Fruit fly (Drosophila melanogaster) whole organism, embryonic: ENCODE measurements around the gene fiz.
A peak's percentile ranks its signal among the peaks of the same experiment; 100 is the strongest.

Source experiments
- ATbp ChIP-seq: fragments of 200-800 bp; sonication (Bioruptor generic); optimal IDR thresholded peaks from 2 replicates; lab custom pipeline; 2017; ENCODE audit warnings: missing biosample characterization, mild to moderate bottlenecking, missing genetic modification characterization, missing genetic modification reagents
- Bdp1 ChIP-seq: fragments of 200-800 bp; sonication (Bioruptor generic); optimal IDR thresholded peaks from 3 replicates; lab custom pipeline; 2016; ENCODE audit warnings: missing biosample characterization, missing genetic modification characterization
- Bteb2 ChIP-seq: fragments of 200-800 bp; sonication (Bioruptor generic); optimal IDR thresholded peaks from 2 replicates; lab custom pipeline; 2016; ENCODE audit warnings: missing biosample characterization, missing genetic modification characterization
- CG10431 ChIP-seq: fragments of 200-800 bp; sonication (Bioruptor generic); optimal IDR thresholded peaks from 3 replicates; lab custom pipeline; 2018; ENCODE audit warnings: missing biosample characterization, mild to moderate bottlenecking, missing genetic modification characterization
- CG12236 ChIP-seq: fragments of 200-800 bp; sonication (Bioruptor generic); optimal IDR thresholded peaks from 2 replicates; lab custom pipeline; 2016; ENCODE audit warnings: missing biosample characterization, missing genetic modification characterization
- CG13123 ChIP-seq: fragments of 200-800 bp; sonication (Bioruptor generic); optimal IDR thresholded peaks from 2 replicates; lab custom pipeline; 2016; ENCODE audit warnings: missing biosample characterization, missing genetic modification characterization
- CG13296 ChIP-seq: fragments of 200-800 bp; sonication (Bioruptor generic); optimal IDR thresholded peaks from 3 replicates; lab custom pipeline; 2018; ENCODE audit warnings: missing biosample characterization, mild to moderate bottlenecking, missing genetic modification characterization
- CG14667 ChIP-seq: fragments of 200-800 bp; sonication (Bioruptor generic); IDR thresholded peaks from 2 replicates; pipeline ENCODE4 v1.3.6; 2022; ENCODE audit warnings: missing biosample characterization, missing genetic modification characterization
- CG18011 ChIP-seq: fragments of 200-800 bp; sonication (Bioruptor generic); optimal IDR thresholded peaks from 2 replicates; lab custom pipeline; 2017; ENCODE audit warnings: missing biosample characterization, missing genetic modification characterization, mild to moderate bottlenecking, moderate library complexity, missing genotype
- CG3838 ChIP-seq: fragments of 200-800 bp; sonication (Bioruptor generic); optimal IDR thresholded peaks from 3 replicates; lab custom pipeline; 2016; ENCODE audit warnings: missing biosample characterization, missing genetic modification characterization
- CG4707 ChIP-seq: fragments of 200-800 bp; sonication (Bioruptor generic); optimal IDR thresholded peaks from 2 replicates; lab custom pipeline; 2018; ENCODE audit warnings: missing biosample characterization, mild to moderate bottlenecking, missing genetic modification characterization, moderate library complexity
- CG4854 ChIP-seq: fragments of 200-800 bp; sonication (Bioruptor generic); optimal IDR thresholded peaks from 2 replicates; lab custom pipeline; 2016; ENCODE audit warnings: missing biosample characterization, missing genetic modification characterization, inconsistent platforms
- CG6813 ChIP-seq: fragments of 200-800 bp; sonication (Bioruptor generic); optimal IDR thresholded peaks from 2 replicates; lab custom pipeline; 2017; ENCODE audit warnings: missing biosample characterization, missing genetic modification characterization, mild to moderate bottlenecking, moderate library complexity, missing genetic modification reagents
- CG7786 ChIP-seq: fragments of 200-800 bp; sonication (Bioruptor generic); optimal IDR thresholded peaks from 2 replicates; lab custom pipeline; 2016; ENCODE audit warnings: missing biosample characterization, missing genetic modification characterization
- CG8359 ChIP-seq: fragments of 200-800 bp; sonication (Bioruptor generic); optimal IDR thresholded peaks from 2 replicates; lab custom pipeline; 2017; ENCODE audit warnings: missing biosample characterization, mild to moderate bottlenecking, missing genetic modification characterization, borderline replicate concordance
- CG8765 ChIP-seq: fragments of 200-800 bp; sonication (Bioruptor generic); IDR thresholded peaks from 2 replicates; pipeline ENCODE4 v1.3.6; 2022; ENCODE audit warnings: missing biosample characterization, missing genetic modification characterization
- CG9797 ChIP-seq: fragments of 200-800 bp; sonication (Bioruptor generic); optimal IDR thresholded peaks from 3 replicates; lab custom pipeline; 2018; ENCODE audit warnings: missing biosample characterization, mild to moderate bottlenecking, missing genetic modification characterization
- HHEX ChIP-seq: fragments of 200-800 bp; sonication (Bioruptor generic); optimal IDR thresholded peaks from 3 replicates; lab custom pipeline; 2017; ENCODE audit warnings: missing biosample characterization, mild to moderate bottlenecking, missing genetic modification characterization, missing genetic modification reagents
- Hey ChIP-seq: fragments of 200-800 bp; sonication (Bioruptor generic); optimal IDR thresholded peaks from 3 replicates; lab custom pipeline; 2018; ENCODE audit warnings: missing biosample characterization, mild to moderate bottlenecking, missing genetic modification characterization
- HmgD ChIP-seq: fragments of 200-800 bp; sonication (Bioruptor generic); optimal IDR thresholded peaks from 3 replicates; lab custom pipeline; 2016; ENCODE audit warnings: missing biosample characterization, missing genetic modification characterization
- Hr51 ChIP-seq, 2 experiments: fragments of 200-800 bp; sonication (Bioruptor generic); optimal IDR thresholded peaks; 2 replicates in 1 of 2; 3 replicates in 1 of 2; lab custom pipeline; 2016 to 2018; ENCODE audit warnings: missing biosample characterization in 2 of 2, missing genetic modification characterization in 2 of 2, mild to moderate bottlenecking in 1 of 2, moderate library complexity in 1 of 2
- Hsf ChIP-seq: fragments of 200-800 bp; sonication (Bioruptor generic); optimal IDR thresholded peaks from 3 replicates; lab custom pipeline; 2016; ENCODE audit warnings: missing biosample characterization, missing genetic modification characterization
- Jarid2 ChIP-seq: fragments of 200-800 bp; sonication (Bioruptor generic); optimal IDR thresholded peaks from 3 replicates; lab custom pipeline; 2017; ENCODE audit warnings: mild to moderate bottlenecking, missing biosample characterization, missing genetic modification reagents, missing genetic modification characterization
- Lim3 ChIP-seq: fragments of 200-800 bp; sonication (Bioruptor generic); IDR thresholded peaks from 2 replicates; pipeline ENCODE4 v1.3.6; 2022; ENCODE audit warnings: missing biosample characterization, missing genetic modification characterization
- Lpt ChIP-seq: fragments of >200 bp; optimal IDR thresholded peaks from 2 replicates; lab custom pipeline; 2018; ENCODE audit warnings: missing biosample characterization, missing genetic modification characterization
- Myb ChIP-seq: fragments of 200-800 bp; sonication (Bioruptor generic); optimal IDR thresholded peaks from 2 replicates; lab custom pipeline; 2016; ENCODE audit warnings: missing biosample characterization, missing genetic modification characterization
- NFAT ChIP-seq: fragments of 200-800 bp; sonication (Bioruptor generic); IDR thresholded peaks from 2 replicates; pipeline ENCODE4 v1.3.6; 2022; ENCODE audit warnings: missing biosample characterization, missing genetic modification characterization
- Nf-YC ChIP-seq: fragments of 200-800 bp; optimal IDR thresholded peaks from 3 replicates; lab custom pipeline; 2019; ENCODE audit warnings: missing biosample characterization, mild to moderate bottlenecking, missing genetic modification characterization, moderate library complexity
- Pdp1 ChIP-seq, 2 experiments: fragments of 200-800 bp; sonication (Bioruptor generic); optimal IDR thresholded peaks; 3 replicates each; lab custom pipeline; 2016; ENCODE audit warnings: missing biosample characterization in 2 of 2, missing genetic modification characterization in 2 of 2, mild to moderate bottlenecking in 1 of 2, moderate library complexity in 1 of 2
- Rfx ChIP-seq: fragments of 200-800 bp; sonication (Bioruptor generic); IDR thresholded peaks from 2 replicates; pipeline ENCODE4 v1.3.6; 2022; ENCODE audit warnings: missing biosample characterization, missing genetic modification characterization
- Xbp1 ChIP-seq: fragments of 200-800 bp; sonication (Bioruptor generic); optimal IDR thresholded peaks from 3 replicates; lab custom pipeline; 2016; ENCODE audit warnings: missing biosample characterization, mild to moderate bottlenecking, missing genetic modification characterization
- ab ChIP-seq: fragments of 200-800 bp; sonication (Bioruptor generic); optimal IDR thresholded peaks from 2 replicates; lab custom pipeline; 2016; ENCODE audit warnings: missing biosample characterization, missing genetic modification characterization
- amos ChIP-seq: fragments of 200-800 bp; sonication (Bioruptor generic); IDR thresholded peaks from 2 replicates; pipeline ENCODE4 v1.3.6; 2022; ENCODE audit warnings: missing biosample characterization, missing genetic modification characterization; ENCODE audit not compliant: partially characterized antibody
- bsh ChIP-seq, 2 experiments: fragments of 200-800 bp; sonication (Bioruptor generic); optimal IDR thresholded peaks; 2 replicates each; lab custom pipeline; 2017 to 2018; ENCODE audit warnings: mild to moderate bottlenecking in 2 of 2, missing biosample characterization in 2 of 2, missing genetic modification characterization in 2 of 2, moderate library complexity in 1 of 2
- caup ChIP-seq: fragments of 200-800 bp; sonication (Bioruptor generic); optimal IDR thresholded peaks from 3 replicates; lab custom pipeline; 2017; ENCODE audit warnings: missing biosample characterization, mild to moderate bottlenecking, missing genetic modification characterization, moderate library complexity; ENCODE audit not compliant: severe bottlenecking
- cg ChIP-seq: fragments of 200-800 bp; sonication (Bioruptor generic); optimal IDR thresholded peaks from 3 replicates; lab custom pipeline; 2019; ENCODE audit warnings: missing biosample characterization, mild to moderate bottlenecking, missing genetic modification characterization, moderate library complexity
- chif ChIP-seq, 2 experiments: fragments of 200-800 bp; sonication (Bioruptor generic); optimal IDR thresholded peaks; 3 replicates each; lab custom pipeline; 2016; ENCODE audit warnings: missing biosample characterization in 2 of 2, missing genetic modification characterization in 2 of 2
- dimm ChIP-seq: fragments of 200-800 bp; sonication (Bioruptor generic); IDR thresholded peaks from 2 replicates; pipeline ENCODE4 v1.3.6; 2022; ENCODE audit warnings: missing biosample characterization, missing genetic modification characterization
- esg ChIP-seq: fragments of 200-800 bp; sonication (Bioruptor generic); conservative IDR thresholded peaks from 2 replicates; pipeline ENCODE4 v1.3.6; 2022; ENCODE audit warnings: missing biosample characterization, missing genetic modification characterization
- eve ChIP-seq, 2 experiments: fragments of >200 bp; optimal IDR thresholded peaks; 2 replicates each; lab custom pipeline; 2017; ENCODE audit warnings: missing biosample characterization in 2 of 2, missing genetic modification characterization in 2 of 2
- ewg ChIP-seq: fragments of 200-800 bp; sonication (Bioruptor generic); optimal IDR thresholded peaks from 3 replicates; lab custom pipeline; 2017; ENCODE audit warnings: mild to moderate bottlenecking, missing biosample characterization, missing genetic modification reagents, missing genetic modification characterization
- gem ChIP-seq: fragments of 200-800 bp; sonication (Bioruptor generic); optimal IDR thresholded peaks from 2 replicates; lab custom pipeline; 2019; ENCODE audit warnings: missing biosample characterization, mild to moderate bottlenecking, missing genetic modification characterization, moderate library complexity
- hth ChIP-seq: fragments of >200 bp; optimal IDR thresholded peaks from 2 replicates; lab custom pipeline; 2017; ENCODE audit warnings: inconsistent platforms
- inv ChIP-seq: fragments of 200-800 bp; sonication (Bioruptor generic); IDR thresholded peaks from 2 replicates; pipeline ENCODE4 v1.3.6; 2022; ENCODE audit warnings: missing biosample characterization, missing genetic modification characterization; ENCODE audit not compliant: partially characterized antibody
- kay ChIP-seq: fragments of 200-800 bp; sonication (Bioruptor generic); optimal IDR thresholded peaks from 2 replicates; lab custom pipeline; 2016; ENCODE audit warnings: missing biosample characterization, missing genetic modification characterization
- luna ChIP-seq: fragments of 200-800 bp; sonication (Bioruptor generic); optimal IDR thresholded peaks from 2 replicates; lab custom pipeline; 2016; ENCODE audit warnings: missing biosample characterization, missing genetic modification characterization
- nmo ChIP-seq: fragments of 200-800 bp; sonication (Bioruptor generic); optimal IDR thresholded peaks from 2 replicates; lab custom pipeline; 2018; ENCODE audit warnings: missing biosample characterization, mild to moderate bottlenecking, missing genetic modification characterization, moderate library complexity
- odd ChIP-seq: fragments of 200-800 bp; sonication (Bioruptor generic); optimal IDR thresholded peaks from 2 replicates; lab custom pipeline; 2017; ENCODE audit warnings: missing biosample characterization, mild to moderate bottlenecking, missing genetic modification characterization
- phol ChIP-seq: fragments of 200-800 bp; sonication (Bioruptor generic); optimal IDR thresholded peaks from 3 replicates; lab custom pipeline; 2018; ENCODE audit warnings: missing biosample characterization, mild to moderate bottlenecking, missing genetic modification characterization, moderate library complexity
- ro ChIP-seq: fragments of 200-800 bp; sonication (Bioruptor generic); IDR thresholded peaks from 2 replicates; pipeline ENCODE4 v1.3.6; 2022; ENCODE audit warnings: missing biosample characterization, missing genetic modification characterization
- sqz ChIP-seq: fragments of 200-800 bp; sonication (Bioruptor generic); optimal IDR thresholded peaks from 3 replicates; lab custom pipeline; 2018; ENCODE audit warnings: missing biosample characterization, mild to moderate bottlenecking, missing genetic modification characterization

The fiz gene

DNA sequence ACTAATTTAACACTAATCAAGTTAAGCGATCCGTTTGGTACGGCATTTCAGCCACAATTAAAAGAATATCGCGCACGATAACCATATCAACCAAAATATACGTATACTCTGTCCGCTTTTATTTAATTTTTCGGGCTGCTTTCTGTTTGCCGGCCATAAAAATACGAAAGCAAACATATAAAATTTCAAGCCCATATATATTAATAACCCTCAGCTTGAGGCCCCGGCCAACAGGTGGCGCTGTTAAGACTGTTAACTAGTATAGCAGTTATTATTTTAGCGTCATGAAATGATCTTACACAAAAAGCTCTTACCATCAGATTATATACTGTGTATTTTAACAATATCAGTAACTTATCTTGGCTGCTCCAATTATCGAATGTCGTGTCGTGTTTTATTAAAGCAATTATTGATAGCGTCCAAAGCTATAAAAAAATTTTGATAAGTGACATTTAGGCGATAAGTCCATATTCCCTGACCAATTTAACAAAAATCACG lies 9.3 kb upstream of the fiz start, which contains the start of gene Eo (continued):
- TF ChIP-seq CG18011 (no peak), luna (GFP tag; lab: Kevin White, UChicago) (no peak), HHEX (GFP tag; lab: Kevin White, UChicago) (no peak), cg (GFP tag; lab: Kevin White, UChicago) (no peak), Bteb2 (GFP tag; lab: Kevin White, UChicago) (no peak), dimm (no peak), odd (GFP tag; lab: Kevin White, UChicago) (peak; percentile 17), Myb (no peak), hth (lab: Kevin White, UChicago) (no peak), HmgD (GFP tag; lab: Kevin White, UChicago) (no peak), ro (GFP tag; lab: Robert Waterston, UW) (no peak), CG4707 (GFP tag; lab: Kevin White, UChicago) (no peak), CG13296 (GFP tag; lab: Kevin White, UChicago) (peak; percentile 12), Jarid2 (GFP tag; lab: Kevin White, UChicago) (no peak), Nf-YC (tag; lab: Kevin White, UChicago) (no peak), ewg (no peak), Xbp1 (GFP tag; lab: Kevin White, UChicago) (no peak), CG3838 (GFP tag; lab: Kevin White, UChicago) (no peak), Lpt (GFP tag; lab: Kevin White, UChicago) (no peak), CG12236 (no peak), nmo (GFP tag; lab: Kevin White, UChicago) (no peak), CG8359 (GFP tag; lab: Kevin White, UChicago) (no peak), ATbp (GFP tag; lab: Kevin White, UChicago) (no peak), Hey (tag; lab: Kevin White, UChicago) (no peak), eve (GFP tag; optimal IDR thresholded peaks at IDR 0.05; lab: Kevin White, UChicago) (no peak), Rfx (GFP tag; lab: Robert Waterston, UW) (no peak), Hr51 (GFP tag; optimal IDR thresholded peaks at IDR 0.05; lab: Kevin White, UChicago) (peak in 1 of 2 experiments; percentile 11), CG9797 (GFP tag; lab: Kevin White, UChicago) (no peak), CG4854 (no peak), CG7786 (GFP tag; lab: Kevin White, UChicago) (no peak), bsh (GFP tag; optimal IDR thresholded peaks at IDR 0.05; lab: Kevin White, UChicago) (peak in 1 of 2 experiments; percentile 6), CG6813 (peak; percentile 23), CG14667 (GFP tag; lab: Robert Waterston, UW) (no peak), inv (GFP tag; lab: Robert Waterston, UW) (no peak), kay (GFP tag; lab: Kevin White, UChicago) (no peak), ab (GFP tag; lab: Kevin White, UChicago) (no peak), sqz (GFP tag; lab: Kevin White, UChicago) (no peak), chif (GFP tag; optimal IDR thresholded peaks at IDR 0.05; lab: Kevin White, UChicago) (no peak), caup (GFP tag; lab: Kevin White, UChicago) (no peak), Pdp1 (GFP tag; optimal IDR thresholded peaks at IDR 0.05; lab: Kevin White, UChicago) (peak in 1 of 2 experiments; percentile 70), gem (tag; lab: Kevin White, UChicago) (no peak), Lim3 (GFP tag; lab: Robert Waterston, UW) (no peak), CG10431 (GFP tag; lab: Kevin White, UChicago) (no peak), NFAT (GFP tag; lab: Robert Waterston, UW) (no peak), esg (GFP tag; lab: Robert Waterston, UW) (no peak), phol (tag; lab: Kevin White, UChicago) (peak; percentile 1), Bdp1 (no peak), CG13123 (GFP tag; lab: Kevin White, UChicago) (no peak), amos (GFP tag; lab: Robert Waterston, UW) (no peak), Hsf (GFP tag; lab: Kevin White, UChicago) (no peak), CG8765 (GFP tag; lab: Robert Waterston, UW) (no peak)
